Worm (Caenorhabditis elegans) whole organism, midembryonic: Measurements from ENCODE around the gene hpd-1.

ENCODE experiments used
- klf-2 ChIP-seq: fragments of 200-800 bp; sonication (Bioruptor generic); conservative IDR thresholded peaks from 2 replicates; pipeline ENCODE4 v1.3.6; 2022; ENCODE audit warnings: missing genetic modification reagents, missing genetic modification characterization, missing compliant biosample characterization
- med-1 ChIP-seq: sonication (generic microtip); optimal IDR thresholded peaks from 2 replicates; lab custom pipeline; 2017; ENCODE audit warnings: missing genetic modification characterization, mild to moderate bottlenecking, missing compliant biosample characterization, antibody characterized with exemption, missing genetic modification reagents; ENCODE audit not compliant: insufficient read depth
- ztf-23 ChIP-seq: fragments of 200-800 bp; sonication (Bioruptor generic); IDR thresholded peaks from 2 replicates; pipeline ENCODE4 v1.3.6; 2022; ENCODE audit warnings: missing genetic modification reagents, missing genetic modification characterization, missing compliant biosample characterization
- ztf-29 ChIP-seq: fragments of 200-800 bp; sonication (Bioruptor generic); IDR thresholded peaks from 2 replicates; pipeline ENCODE4 v1.3.6; 2022; ENCODE audit warnings: missing genetic modification reagents, missing genetic modification characterization, missing compliant biosample characterization

ce11 chrIII:10575320-10575719, 40.0 kb downstream of the hpd-1 start, which contains the start of gene Y45F3A.4:
- TF ChIP-seq klf-2 (GFP tag; lab: Robert Waterston, UW) (no peak), ztf-29 (no peak), med-1 (GFP tag; lab: Kevin White, UChicago) (no peak), ztf-23 (GFP tag; lab: Robert Waterston, UW) (no peak)
